Fruit fly (Drosophila melanogaster) whole organism, embryonic: Measurements from ENCODE around the gene Lasp.
A peak's percentile ranks its signal among the peaks of the same experiment; 100 is the strongest.

ENCODE experiments used
- Aef1 ChIP-seq: fragments of 200-800 bp; sonication (Bioruptor generic); IDR thresholded peaks from 3 replicates; pipeline ENCODE4 v1.3.6; 2022; ENCODE audit warnings: missing biosample characterization, missing genetic modification characterization
- CG10431 ChIP-seq: fragments of 200-800 bp; sonication (Bioruptor generic); optimal IDR thresholded peaks from 3 replicates; lab custom pipeline; 2018; ENCODE audit warnings: missing biosample characterization, mild to moderate bottlenecking, missing genetic modification characterization
- CG10543 ChIP-seq: fragments of 200-800 bp; sonication (Bioruptor generic); optimal IDR thresholded peaks from 3 replicates; lab custom pipeline; 2017; ENCODE audit warnings: missing biosample characterization, mild to moderate bottlenecking, missing genetic modification characterization, moderate library complexity
- CG11723 ChIP-seq: fragments of 200-800 bp; sonication (Bioruptor generic); optimal IDR thresholded peaks from 2 replicates; lab custom pipeline; 2017; ENCODE audit warnings: missing biosample characterization, mild to moderate bottlenecking, missing genetic modification characterization
- CG1233 ChIP-seq: fragments of 200-800 bp; sonication (Bioruptor generic); optimal IDR thresholded peaks from 4 replicates; lab custom pipeline; 2018; ENCODE audit warnings: missing biosample characterization, mild to moderate bottlenecking, missing genetic modification characterization
- CG15269 ChIP-seq: fragments of 200-800 bp; sonication (Bioruptor generic); optimal IDR thresholded peaks from 2 replicates; lab custom pipeline; 2018; ENCODE audit warnings: missing biosample characterization, mild to moderate bottlenecking, missing genetic modification characterization, moderate library complexity
- CG15514 ChIP-seq: fragments of 200-800 bp; sonication (Bioruptor generic); optimal IDR thresholded peaks from 3 replicates; lab custom pipeline; 2017; ENCODE audit warnings: missing biosample characterization, missing genetic modification characterization, mild to moderate bottlenecking, moderate library complexity, missing genetic modification reagents
- CG1602 ChIP-seq: fragments of 200-800 bp; sonication (Bioruptor generic); optimal IDR thresholded peaks from 3 replicates; lab custom pipeline; 2016; ENCODE audit warnings: missing biosample characterization, missing genetic modification characterization
- CG17359 ChIP-seq: fragments of 200-800 bp; sonication (Bioruptor generic); optimal IDR thresholded peaks from 3 replicates; lab custom pipeline; 2018; ENCODE audit warnings: missing biosample characterization, mild to moderate bottlenecking, missing genetic modification characterization, moderate library complexity
- CG17361 ChIP-seq: fragments of 200-800 bp; sonication (Bioruptor generic); IDR thresholded peaks from 3 replicates; pipeline ENCODE4 v1.3.6; 2022; ENCODE audit warnings: missing biosample characterization, missing genetic modification characterization
- CG17829 ChIP-seq: fragments of 200-800 bp; optimal IDR thresholded peaks from 2 replicates; lab custom pipeline; 2019; ENCODE audit warnings: missing biosample characterization, mild to moderate bottlenecking, missing genetic modification characterization, moderate library complexity
- CG18619 ChIP-seq: fragments of 200-800 bp; sonication (Bioruptor generic); optimal IDR thresholded peaks from 3 replicates; lab custom pipeline; 2017; ENCODE audit warnings: missing biosample characterization, mild to moderate bottlenecking, missing genetic modification characterization
- CG32772 ChIP-seq: fragments of 200-800 bp; sonication (Bioruptor generic); IDR thresholded peaks from 2 replicates; pipeline ENCODE4 v1.3.6; 2022; ENCODE audit warnings: missing biosample characterization, missing genetic modification characterization
- CG3281 ChIP-seq: fragments of 200-800 bp; sonication (Bioruptor generic); optimal IDR thresholded peaks from 3 replicates; lab custom pipeline; 2017; ENCODE audit warnings: missing biosample characterization, mild to moderate bottlenecking, missing genetic modification characterization
- CG3838 ChIP-seq: fragments of 200-800 bp; sonication (Bioruptor generic); optimal IDR thresholded peaks from 3 replicates; lab custom pipeline; 2016; ENCODE audit warnings: missing biosample characterization, missing genetic modification characterization
- CG4328 ChIP-seq: fragments of 200-800 bp; sonication (Bioruptor generic); optimal IDR thresholded peaks from 3 replicates; lab custom pipeline; 2017; ENCODE audit warnings: missing biosample characterization, missing genetic modification reagents, missing genetic modification characterization
- CG4360 ChIP-seq: fragments of 200-800 bp; sonication (Bioruptor generic); IDR thresholded peaks from 2 replicates; pipeline ENCODE4 v1.3.6; 2022; ENCODE audit warnings: missing biosample characterization, missing genetic modification characterization
- CG43689 ChIP-seq: fragments of 200-800 bp; sonication (Bioruptor generic); IDR thresholded peaks from 2 replicates; pipeline ENCODE4 v1.3.6; 2022; ENCODE audit warnings: missing biosample characterization, missing genetic modification characterization
- CG7963 ChIP-seq: fragments of 200-800 bp; sonication (Bioruptor generic); IDR thresholded peaks from 3 replicates; pipeline ENCODE4 v1.3.6; 2022; ENCODE audit warnings: missing biosample characterization, missing genetic modification characterization; ENCODE audit not compliant: partially characterized antibody
- CG8089 ChIP-seq: fragments of 200-800 bp; sonication (Bioruptor generic); optimal IDR thresholded peaks from 3 replicates; lab custom pipeline; 2016; ENCODE audit warnings: missing biosample characterization, missing genetic modification characterization
- CG8944 ChIP-seq: fragments of 200-800 bp; sonication (Bioruptor generic); optimal IDR thresholded peaks from 3 replicates; lab custom pipeline; 2016; ENCODE audit warnings: missing biosample characterization, missing genetic modification characterization
- CHES-1-like ChIP-seq: fragments of 200-800 bp; sonication (Bioruptor generic); optimal IDR thresholded peaks from 2 replicates; lab custom pipeline; 2016; ENCODE audit warnings: missing biosample characterization, missing genetic modification characterization
- Dfd ChIP-seq, 2 experiments: fragments of >200 bp; optimal IDR thresholded peaks; 2 replicates each; lab custom pipeline; 2017; ENCODE audit warnings: missing biosample characterization in 2 of 2, missing genetic modification characterization in 2 of 2
- Elba2 ChIP-seq: fragments of 200-800 bp; sonication (Bioruptor generic); optimal IDR thresholded peaks from 3 replicates; lab custom pipeline; 2016; ENCODE audit warnings: missing biosample characterization, missing genetic modification characterization
- Ets65A ChIP-seq: fragments of 200-800 bp; sonication (Bioruptor generic); peaks from one replicate; lab custom pipeline; 2016; ENCODE audit warnings: missing biosample characterization, missing genetic modification characterization
- Fer1 ChIP-seq: fragments of 200-800 bp; sonication (Bioruptor generic); optimal IDR thresholded peaks from 2 replicates; lab custom pipeline; 2017; ENCODE audit warnings: missing biosample characterization, mild to moderate bottlenecking, missing genetic modification characterization
- Gug ChIP-seq: fragments of 200-800 bp; sonication (Bioruptor generic); IDR thresholded peaks from 4 replicates; pipeline ENCODE4 v1.3.6; 2022; ENCODE audit warnings: missing biosample characterization, missing genetic modification characterization
- H15 ChIP-seq: fragments of 200-800 bp; sonication (Bioruptor generic); IDR thresholded peaks from 3 replicates; pipeline ENCODE4 v1.3.6; 2022; ENCODE audit warnings: missing biosample characterization, missing genetic modification characterization
- HHEX ChIP-seq: fragments of 200-800 bp; sonication (Bioruptor generic); optimal IDR thresholded peaks from 3 replicates; lab custom pipeline; 2017; ENCODE audit warnings: missing biosample characterization, mild to moderate bottlenecking, missing genetic modification characterization, missing genetic modification reagents
- Lim3 ChIP-seq: fragments of 200-800 bp; sonication (Bioruptor generic); IDR thresholded peaks from 2 replicates; pipeline ENCODE4 v1.3.6; 2022; ENCODE audit warnings: missing biosample characterization, missing genetic modification characterization
- NfI ChIP-seq: fragments of 200-800 bp; sonication (Bioruptor generic); optimal IDR thresholded peaks from 3 replicates; lab custom pipeline; 2018; ENCODE audit warnings: missing biosample characterization, mild to moderate bottlenecking, missing genetic modification characterization, moderate library complexity
- Opbp ChIP-seq: fragments of 200-800 bp; sonication (Bioruptor generic); IDR thresholded peaks from 3 replicates; pipeline ENCODE4 v1.3.6; 2022; ENCODE audit warnings: missing biosample characterization, missing genetic modification characterization; ENCODE audit not compliant: partially characterized antibody
- Sry-δ ChIP-seq: fragments of 200-800 bp; sonication (Bioruptor generic); optimal IDR thresholded peaks from 2 replicates; lab custom pipeline; 2016; ENCODE audit warnings: missing biosample characterization, missing genetic modification characterization
- ash1 ChIP-seq: fragments of 200-800 bp; sonication (Bioruptor generic); optimal IDR thresholded peaks from 2 replicates; lab custom pipeline; 2018; ENCODE audit warnings: missing biosample characterization, mild to moderate bottlenecking, missing genetic modification characterization
- bab2 ChIP-seq: fragments of 200-800 bp; sonication (Bioruptor generic); optimal IDR thresholded peaks from 2 replicates; lab custom pipeline; 2016; ENCODE audit warnings: missing biosample characterization, missing genetic modification characterization
- caup ChIP-seq: fragments of 200-800 bp; sonication (Bioruptor generic); optimal IDR thresholded peaks from 3 replicates; lab custom pipeline; 2017; ENCODE audit warnings: missing biosample characterization, mild to moderate bottlenecking, missing genetic modification characterization, moderate library complexity; ENCODE audit not compliant: severe bottlenecking
- chinmo ChIP-seq: fragments of 200-800 bp; sonication (Bioruptor generic); IDR thresholded peaks from 4 replicates; pipeline ENCODE4 v1.3.6; 2022; ENCODE audit warnings: missing biosample characterization, missing genetic modification characterization; ENCODE audit not compliant: partially characterized antibody
- danr ChIP-seq: fragments of 200-800 bp; sonication (Bioruptor generic); IDR thresholded peaks from 2 replicates; pipeline ENCODE4 v1.3.6; 2022; ENCODE audit warnings: missing biosample characterization, missing genetic modification characterization
- fd64A ChIP-seq: fragments of 200-800 bp; sonication (Bioruptor generic); optimal IDR thresholded peaks from 3 replicates; lab custom pipeline; 2018; ENCODE audit warnings: missing biosample characterization, mild to moderate bottlenecking, missing genetic modification characterization
- gcm ChIP-seq: fragments of 200-800 bp; sonication (Bioruptor generic); optimal IDR thresholded peaks from 2 replicates; lab custom pipeline; 2019; ENCODE audit warnings: missing biosample characterization, mild to moderate bottlenecking, missing genetic modification characterization, moderate library complexity
- maf-S ChIP-seq: fragments of 200-800 bp; sonication (Bioruptor generic); optimal IDR thresholded peaks from 2 replicates; lab custom pipeline; 2016; ENCODE audit warnings: missing biosample characterization, missing genetic modification characterization
- mirr ChIP-seq: fragments of 200-800 bp; sonication (Bioruptor generic); optimal IDR thresholded peaks from 3 replicates; lab custom pipeline; 2018; ENCODE audit warnings: missing biosample characterization, mild to moderate bottlenecking, missing genetic modification characterization
- onecut ChIP-seq: fragments of 200-800 bp; sonication (Bioruptor generic); IDR thresholded peaks from 2 replicates; pipeline ENCODE4 v1.3.6; 2022; ENCODE audit warnings: missing biosample characterization, missing genetic modification characterization
- pb ChIP-seq: fragments of 200-800 bp; sonication (Bioruptor generic); optimal IDR thresholded peaks from 3 replicates; lab custom pipeline; 2016; ENCODE audit warnings: missing biosample characterization, missing genetic modification characterization
- psq ChIP-seq: fragments of 200-800 bp; sonication (Bioruptor generic); optimal IDR thresholded peaks from 2 replicates; lab custom pipeline; 2017; ENCODE audit warnings: missing biosample characterization, missing genetic modification characterization
- sd ChIP-seq: fragments of 200-800 bp; sonication (Bioruptor generic); optimal IDR thresholded peaks from 3 replicates; lab custom pipeline; 2018; ENCODE audit warnings: missing biosample characterization, mild to moderate bottlenecking, missing genetic modification characterization, moderate library complexity
- seq ChIP-seq: fragments of 200-800 bp; sonication (Bioruptor generic); IDR thresholded peaks from 2 replicates; pipeline ENCODE4 v1.3.6; 2022; ENCODE audit warnings: missing biosample characterization, missing genetic modification characterization
- shn ChIP-seq: fragments of 200-800 bp; sonication (Bioruptor generic); optimal IDR thresholded peaks from 3 replicates; lab custom pipeline; 2016; ENCODE audit warnings: missing biosample characterization, missing genetic modification characterization
- tap ChIP-seq: fragments of 200-800 bp; optimal IDR thresholded peaks from 3 replicates; lab custom pipeline; 2019; ENCODE audit warnings: missing biosample characterization, mild to moderate bottlenecking, missing genetic modification characterization, moderate library complexity
- z ChIP-seq: fragments of 200-800 bp; sonication (Bioruptor generic); IDR thresholded peaks from 3 replicates; pipeline ENCODE4 v1.3.6; 2022; ENCODE audit warnings: missing biosample characterization, missing genetic modification characterization
- zen ChIP-seq: fragments of 200-800 bp; sonication (Bioruptor generic); optimal IDR thresholded peaks from 3 replicates; lab custom pipeline; 2018; ENCODE audit warnings: missing biosample characterization, mild to moderate bottlenecking, missing genetic modification characterization, moderate library complexity

The Lasp gene

DNA sequence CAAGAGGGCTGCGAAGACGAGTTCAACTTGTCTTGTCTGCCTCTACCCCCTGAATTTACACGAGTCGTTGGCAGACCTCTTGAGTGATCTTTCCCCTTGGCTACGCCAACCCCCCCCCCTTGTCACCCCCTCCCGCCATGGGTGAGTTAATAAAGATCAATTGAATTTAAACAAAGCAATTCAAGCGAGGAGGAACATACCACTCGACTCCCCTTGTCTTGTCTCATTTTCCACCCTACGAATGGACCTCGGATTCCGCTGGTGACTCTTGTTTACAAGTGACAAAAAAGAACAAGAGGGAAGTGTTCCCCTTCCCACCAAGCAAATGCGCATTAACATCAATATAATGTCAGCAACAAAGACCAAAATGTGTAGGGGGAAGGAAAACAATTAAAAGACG, 8.6 kb downstream of the Lasp start (continued):
- TF ChIP-seq CG43689 = no peak
- no peak for TF ChIP-seq CG11723
- no peak for TF ChIP-seq CG18619 (GFP tag; lab: Kevin White, UChicago)
- TF ChIP-seq CG17361 = no peak
- TF ChIP-seq H15 (GFP tag; lab: Robert Waterston, UW) = no peak
- peak; percentile 85 for TF ChIP-seq z (GFP tag; lab: Robert Waterston, UW)
- TF ChIP-seq HHEX = no peak
- no peak for TF ChIP-seq Opbp (GFP tag; lab: Robert Waterston, UW)
- no peak for TF ChIP-seq Lim3 (GFP tag; lab: Robert Waterston, UW)
- no peak for TF ChIP-seq CG8944 (GFP tag; lab: Kevin White, UChicago)
- no peak for TF ChIP-seq CG7963
- TF ChIP-seq CG8089 = no peak
- TF ChIP-seq CG17829 = no peak
- no peak for TF ChIP-seq NfI (GFP tag; lab: Kevin White, UChicago)
- no peak for TF ChIP-seq CG1233 (GFP tag; lab: Kevin White, UChicago)
- TF ChIP-seq CG3281 = no peak
- no peak for TF ChIP-seq Fer1 (GFP tag; lab: Kevin White, UChicago)
- TF ChIP-seq sd (tag; lab: Kevin White, UChicago) = peak; percentile 54
- no peak for TF ChIP-seq CG32772 (GFP tag; lab: Robert Waterston, UW)
- TF ChIP-seq onecut (GFP tag; lab: Robert Waterston, UW) = no peak
- no peak for TF ChIP-seq bab2 (GFP tag; lab: Kevin White, UChicago)
- peak; percentile 66 for TF ChIP-seq CG10543 (GFP tag; lab: Kevin White, UChicago)
- no peak for TF ChIP-seq CG17359 (tag; lab: Kevin White, UChicago)
- TF ChIP-seq CHES-1-like = no peak
- no peak for TF ChIP-seq CG10431 (GFP tag; lab: Kevin White, UChicago)
- TF ChIP-seq gcm (GFP tag; lab: Kevin White, UChicago) = peak; percentile 11
- TF ChIP-seq Dfd (GFP tag; optimal IDR thresholded peaks at IDR 0.05; lab: Kevin White, UChicago) = no peak
- TF ChIP-seq mirr (GFP tag; lab: Kevin White, UChicago) = peak; percentile 1
- peak; percentile 52 for TF ChIP-seq Ets65A (GFP tag; lab: Kevin White, UChicago)
- TF ChIP-seq pb (GFP tag; lab: Kevin White, UChicago) = no peak
- no peak for TF ChIP-seq zen (tag; lab: Kevin White, UChicago)
- TF ChIP-seq fd64A (GFP tag; lab: Kevin White, UChicago) = peak; percentile 24
- TF ChIP-seq Gug (GFP tag; lab: Robert Waterston, UW) = no peak
- TF ChIP-seq caup (GFP tag; lab: Kevin White, UChicago) = no peak
- 0 out of 4 replicates have a peak, but pooled peaks have one; percentile 32 for TF ChIP-seq chinmo (GFP tag; lab: Robert Waterston, UW)
- TF ChIP-seq, all 482 proteins: peak for 17

DNA sequence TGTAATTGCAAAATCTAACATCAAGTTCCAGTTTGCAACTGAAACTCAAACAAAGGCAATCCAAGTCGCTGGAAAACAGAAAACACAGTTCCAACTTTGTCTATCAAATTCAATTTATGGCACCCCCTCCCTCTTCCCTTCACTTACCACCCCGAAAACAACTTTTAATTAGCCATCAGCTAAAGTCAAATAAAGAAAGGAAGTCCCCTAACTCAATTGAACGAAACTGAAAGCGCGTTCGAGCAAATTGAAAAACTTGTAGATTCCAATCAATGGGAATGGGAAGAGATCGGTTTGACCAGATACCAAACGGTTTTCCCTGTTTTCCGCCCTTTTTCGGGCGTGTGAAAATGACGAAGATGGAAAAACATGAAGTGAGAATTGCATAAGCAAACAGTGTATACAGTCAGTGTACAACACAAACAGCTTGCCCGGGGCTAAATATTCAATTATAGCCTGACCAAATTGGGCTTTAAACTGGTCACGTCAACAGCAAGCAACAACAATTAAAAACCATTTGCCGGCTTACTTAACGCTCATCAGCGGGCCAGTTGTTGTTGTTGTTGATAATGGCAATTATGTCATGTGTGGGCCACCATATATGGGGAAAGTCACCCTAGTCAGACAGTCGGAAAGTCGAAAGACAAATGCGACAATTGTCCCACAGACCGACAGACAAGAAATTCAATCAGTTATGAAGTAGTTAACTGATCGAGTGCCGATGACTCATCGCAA, 12.0 kb downstream of the Lasp start:
- TF ChIP-seq maf-S (GFP tag; lab: Kevin White, UChicago) (no peak), CG4360 (GFP tag; lab: Robert Waterston, UW) (peak; percentile 56; the same call in 1 of the 2 replicates), Sry-δ (GFP tag; lab: Kevin White, UChicago) (no peak), Elba2 (no peak), Aef1 (GFP tag; lab: Robert Waterston, UW) (no peak), danr (no peak), CG4328 (GFP tag; lab: Kevin White, UChicago) (no peak), CG1602 (no peak), tap (tag; lab: Kevin White, UChicago) (no peak), psq (no peak), CG3838 (no peak), CG15514 (GFP tag; lab: Kevin White, UChicago) (no peak), seq (GFP tag; lab: Robert Waterston, UW) (no peak), shn (GFP tag; lab: Kevin White, UChicago) (no peak), CG15269 (tag; lab: Kevin White, UChicago) (peak; percentile 22), Opbp (GFP tag; lab: Robert Waterston, UW) (no peak), ash1 (GFP tag; lab: Kevin White, UChicago) (no peak)
